Worm (Caenorhabditis elegans): ENCODE measurements around the gene Y57G11C.1131.

The Y57G11C.1131 gene

DNA sequence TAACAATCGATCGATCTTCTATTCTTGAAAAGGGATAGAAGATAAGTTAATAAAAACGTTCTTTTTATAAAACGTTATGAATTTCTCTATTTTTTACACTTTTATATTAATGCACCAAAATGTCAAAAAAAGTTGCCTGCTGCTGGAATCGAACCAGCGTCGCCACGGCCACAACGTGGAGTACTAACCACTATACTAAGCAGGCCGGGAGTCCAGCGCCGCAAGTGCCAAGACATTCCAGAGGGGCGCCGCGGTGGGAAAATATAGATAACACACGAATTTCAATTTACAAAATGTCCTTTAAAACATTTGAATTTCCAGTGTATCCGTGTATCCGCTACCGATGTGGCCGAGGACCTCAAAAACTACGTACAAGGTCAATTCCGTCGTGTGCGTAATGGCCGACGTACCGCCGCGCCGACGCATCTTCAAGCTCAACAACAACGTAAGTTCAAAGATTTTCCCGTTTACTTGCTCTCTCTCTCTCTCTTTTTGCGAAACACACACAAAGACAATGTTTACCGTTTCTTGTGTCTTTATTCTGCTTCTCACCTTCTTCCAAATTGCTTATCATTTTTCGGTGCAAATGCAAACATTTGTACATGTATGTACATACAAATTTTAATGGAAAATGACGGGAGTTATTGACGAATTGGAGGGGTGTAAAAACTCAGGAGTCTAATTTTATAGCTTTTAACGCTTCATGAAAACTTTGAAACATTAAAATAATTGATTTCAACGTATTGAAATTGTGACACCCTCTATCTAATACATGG lies 43.7 kb upstream of the Y57G11C.1131 start (continued):
- TF ChIP-seq fkh-10 (GFP tag; optimal IDR thresholded peaks at IDR 0.05) (no peak), ZK546.5 (tag; optimal IDR thresholded peaks at IDR 0.05) (no peak), Y105C5A.15 (GFP tag; IDR thresholded peaks at IDR 0.05) (no peak), arid-1 (GFP tag; conservative IDR thresholded peaks at IDR 0.05) (no peak), R02D3.7 (tag; optimal IDR thresholded peaks at IDR 0.05) (no peak), lsy-2 (tag; optimal IDR thresholded peaks at IDR 0.05) (no peak), F26F4.8 (GFP tag; conservative IDR thresholded peaks at IDR 0.05) (0 out of 2 replicates have a peak, but pooled peaks have one; percentile 6), spr-3 (GFP tag; optimal IDR thresholded peaks at IDR 0.05) (no peak), zag-1 (tag; optimal IDR thresholded peaks at IDR 0.05) (no peak), ceh-44 (GFP tag; IDR thresholded peaks at IDR 0.05) (no peak), tra-1 (GFP tag; IDR thresholded peaks at IDR 0.05) (no peak; the same call in 1 of the 2 replicates), ztf-11 (tag; optimal IDR thresholded peaks at IDR 0.05) (no peak), ceh-82 (tag; optimal IDR thresholded peaks at IDR 0.05) (no peak), ctbp-1 (GFP tag; IDR thresholded peaks at IDR 0.05) (no peak), nhr-42 (GFP tag; IDR thresholded peaks at IDR 0.05) (no peak), F37D6.2 (tag; optimal IDR thresholded peaks at IDR 0.05) (no peak), egl-43 (GFP tag; IDR thresholded peaks at IDR 0.05) (no peak), nhr-102 (tag; optimal IDR thresholded peaks at IDR 0.05) (peak; percentile 2), hif-1 (tag; optimal IDR thresholded peaks at IDR 0.05) (no peak), snpc-4 (tag; optimal IDR thresholded peaks at IDR 0.05) (no peak), unc-130 (GFP tag; optimal IDR thresholded peaks at IDR 0.05) (no peak), hlh-11 (tag; optimal IDR thresholded peaks at IDR 0.05) (peak; percentile 27), ces-1 (GFP tag; optimal IDR thresholded peaks at IDR 0.05) (no peak), daf-8 (GFP tag; IDR thresholded peaks at IDR 0.05) (no peak), spr-1 (tag; optimal IDR thresholded peaks at IDR 0.05) (peak; percentile 4), ama-1 (optimal IDR thresholded peaks at IDR 0.05) (no peak), cey-2 (tag; optimal IDR thresholded peaks at IDR 0.05; ENCODE audit: borderline replicate concordance, insufficient read depth) (no peak), gei-8 (GFP tag; optimal IDR thresholded peaks at IDR 0.05) (no peak), nhr-28 (tag; optimal IDR thresholded peaks at IDR 0.05) (peak; percentile 45), rbr-2 (tag; optimal IDR thresholded peaks at IDR 0.05) (no peak), zip-2 (tag; optimal IDR thresholded peaks at IDR 0.05) (no peak), Y5F2A.4 (GFP tag; optimal IDR thresholded peaks at IDR 0.05) (no peak), egl-27 (tag; optimal IDR thresholded peaks at IDR 0.05) (no peak), snpc-1.2 (GFP tag; IDR thresholded peaks at IDR 0.05) (peak; percentile 99)

DNA sequence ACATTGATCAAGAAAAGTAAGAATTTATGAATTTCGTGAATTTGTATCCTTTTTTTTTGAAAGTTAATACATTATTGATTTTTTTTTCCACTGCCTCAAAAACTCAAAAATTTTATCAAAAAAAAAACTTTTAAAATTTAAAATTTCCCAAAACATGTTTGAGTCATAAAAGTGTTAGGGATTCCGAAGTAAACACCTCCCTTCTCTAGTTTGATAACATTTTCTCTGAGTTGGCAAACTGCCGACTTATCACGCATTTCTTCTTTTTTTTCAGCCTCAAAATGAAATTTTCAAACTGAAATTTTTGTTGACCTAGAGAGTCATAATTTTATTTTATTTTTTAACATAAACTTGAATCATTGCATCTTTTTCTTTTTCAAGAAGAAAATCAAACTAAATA lies 41.9 kb upstream of the Y57G11C.1131 start:
- TF ChIP-seq dpl-1 (GFP tag; optimal IDR thresholded peaks at IDR 0.05), result no peak
- no peak for TF ChIP-seq daf-16 (GFP tag; optimal IDR thresholded peaks at IDR 0.05)
- peak; percentile 92 for TF ChIP-seq daf-16 (tag; optimal IDR thresholded peaks at IDR 0.05)
- TF ChIP-seq saeg-2 (GFP tag; IDR thresholded peaks at IDR 0.05), result no peak

DNA sequence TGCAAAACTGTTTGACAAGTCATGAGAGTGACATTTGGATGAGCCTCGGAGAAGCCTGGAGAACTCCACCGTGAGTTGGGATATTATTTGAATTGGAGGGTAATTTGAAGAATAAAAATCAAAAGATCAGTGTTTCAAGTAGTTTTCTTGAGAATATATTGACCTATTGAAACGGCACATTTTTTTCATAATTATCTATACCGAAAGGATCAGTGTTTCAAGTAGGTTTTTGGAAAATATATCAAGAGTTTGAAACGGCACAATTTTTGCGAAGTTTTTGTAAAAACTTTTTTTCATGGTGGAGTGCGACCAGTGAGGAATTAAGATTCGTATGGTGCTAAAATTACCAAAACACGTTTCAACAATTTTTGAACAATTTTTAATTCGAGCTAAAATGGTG lies 40.8 kb upstream of the Y57G11C.1131 start:
- TF ChIP-seq T26A8.4 (GFP tag; IDR thresholded peaks at IDR 0.05), result no peak
- TF ChIP-seq snpc-1.2 (GFP tag; IDR thresholded peaks at IDR 0.05), result peak; percentile 66

Measured in whole organism, L4 larva.